Worm (Caenorhabditis elegans) whole organism, L3 larva: ENCODE measurements around the gene C28H8.8.
A peak's percentile ranks its signal among the peaks of the same experiment; 100 is the strongest.

Experiments
- aly-2 ChIP-seq: fragments of 150-350 bp; optimal IDR thresholded peaks from 2 replicates; lab custom pipeline; 2014; ENCODE audit warnings: missing biosample characterization, missing genetic modification characterization
- elt-2 ChIP-seq: sonication (generic microtip); optimal IDR thresholded peaks from 2 replicates; lab custom pipeline; 2016; ENCODE audit warnings: missing genetic modification reagents, mild to moderate bottlenecking, missing genetic modification characterization, missing compliant biosample characterization
- elt-3 ChIP-seq, 3 experiments: fragments of 150-350 bp in 1 of 3; sonication (generic microtip) in 2 of 3; optimal IDR thresholded peaks; 2 replicates in 2 of 3; 4 replicates in 1 of 3; lab custom pipeline; 2014 to 2017; ENCODE audit warnings: missing biosample characterization in 3 of 3, missing genetic modification characterization in 3 of 3
- mdl-1 ChIP-seq: fragments of 150-350 bp; optimal IDR thresholded peaks from 2 replicates; lab custom pipeline; 2014; ENCODE audit warnings: missing biosample characterization, missing genetic modification characterization
- nfya-1 ChIP-seq: sonication (generic microtip); optimal IDR thresholded peaks from 2 replicates; lab custom pipeline; 2017; ENCODE audit warnings: missing genetic modification characterization, mild to moderate bottlenecking, missing compliant biosample characterization, antibody characterized with exemption, moderate library complexity; ENCODE audit not compliant: insufficient read depth
- nhr-237 ChIP-seq: fragments of 150-350 bp; optimal IDR thresholded peaks from 2 replicates; lab custom pipeline; 2014; ENCODE audit warnings: missing biosample characterization, missing genetic modification characterization
- nhr-25 ChIP-seq: sonication (generic microtip); optimal IDR thresholded peaks from 2 replicates; lab custom pipeline; 2017; ENCODE audit warnings: missing biosample characterization, missing genetic modification characterization
- sea-2 ChIP-seq: fragments of 150-350 bp; sonication (generic microtip); optimal IDR thresholded peaks from 4 replicates; lab custom pipeline; 2014; ENCODE audit warnings: missing biosample characterization, missing genetic modification reagents, missing genetic modification characterization
- snpc-4 ChIP-seq: fragments of 150-350 bp; optimal IDR thresholded peaks from 2 replicates; lab custom pipeline; 2014; ENCODE audit warnings: missing biosample characterization, missing genetic modification characterization
- ztf-4 ChIP-seq: fragments of 150-350 bp; optimal IDR thresholded peaks from 2 replicates; lab custom pipeline; 2014; ENCODE audit warnings: missing biosample characterization, missing genetic modification characterization

- TF ChIP-seq elt-2 (tag; lab: Kevin White, UChicago): no peak
- TF ChIP-seq sea-2 (GFP tag; lab: Kevin White, UChicago): no peak
- TF ChIP-seq mdl-1 (tag; lab: Kevin White, UChicago): no peak
- TF ChIP-seq nhr-237: no peak
- TF ChIP-seq nfya-1 (tag; lab: Kevin White, UChicago): peak; percentile 4
- TF ChIP-seq snpc-4: no peak
- no peak for TF ChIP-seq elt-3 (tag; optimal IDR thresholded peaks at IDR 0.05; lab: Kevin White, UChicago)
- no peak for TF ChIP-seq nhr-25 (tag; lab: Kevin White, UChicago)
- no peak for TF ChIP-seq ztf-4 (tag; lab: Kevin White, UChicago)
- no peak for TF ChIP-seq aly-2 (tag; lab: Kevin White, UChicago)
Observed at ce11 chrIII:5936992-5937391, 48.4 kb upstream of the C28H8.8 start, which contains the start of gene EGAP1.1.
